Fruit fly (Drosophila melanogaster) whole organism, prepupa: ENCODE data around the gene CG33791.

Experiments
- CG16779 ChIP-seq: fragments of 200-800 bp; sonication (Bioruptor generic); optimal IDR thresholded peaks from 3 replicates; lab custom pipeline; 2017; ENCODE audit warnings: missing biosample characterization, mild to moderate bottlenecking, missing genetic modification characterization
- Eip93F ChIP-seq: fragments of 200-800 bp; sonication (Bioruptor generic); optimal IDR thresholded peaks from 2 replicates; lab custom pipeline; 2016; ENCODE audit warnings: missing biosample characterization, mild to moderate bottlenecking, missing genetic modification characterization
- Lpt ChIP-seq: fragments of 200-800 bp; sonication (Bioruptor generic); optimal IDR thresholded peaks from 3 replicates; lab custom pipeline; 2016; ENCODE audit warnings: missing biosample characterization, missing genetic modification characterization
- Sox15 ChIP-seq: fragments of 200-800 bp; sonication (Bioruptor generic); optimal IDR thresholded peaks from 3 replicates; lab custom pipeline; 2016; ENCODE audit warnings: missing biosample characterization, missing genetic modification characterization
- dac ChIP-seq: fragments of 200-800 bp; sonication (Bioruptor generic); optimal IDR thresholded peaks from 2 replicates; lab custom pipeline; 2017; ENCODE audit warnings: missing biosample characterization, mild to moderate bottlenecking, missing genetic modification characterization
- dsx ChIP-seq: fragments of 200-800 bp; optimal IDR thresholded peaks from 3 replicates; lab custom pipeline; 2019; ENCODE audit warnings: missing biosample characterization, mild to moderate bottlenecking, missing genetic modification characterization, moderate library complexity; ENCODE audit not compliant: poor library complexity, severe bottlenecking
- topi ChIP-seq: fragments of 200-800 bp; sonication (Bioruptor generic); optimal IDR thresholded peaks from 3 replicates; lab custom pipeline; 2016; ENCODE audit warnings: missing biosample characterization, missing genetic modification characterization
- vri ChIP-seq: fragments of 200-800 bp; sonication (Bioruptor generic); optimal IDR thresholded peaks from 3 replicates; lab custom pipeline; 2016; ENCODE audit warnings: missing biosample characterization, mild to moderate bottlenecking, missing genetic modification characterization

DNA sequence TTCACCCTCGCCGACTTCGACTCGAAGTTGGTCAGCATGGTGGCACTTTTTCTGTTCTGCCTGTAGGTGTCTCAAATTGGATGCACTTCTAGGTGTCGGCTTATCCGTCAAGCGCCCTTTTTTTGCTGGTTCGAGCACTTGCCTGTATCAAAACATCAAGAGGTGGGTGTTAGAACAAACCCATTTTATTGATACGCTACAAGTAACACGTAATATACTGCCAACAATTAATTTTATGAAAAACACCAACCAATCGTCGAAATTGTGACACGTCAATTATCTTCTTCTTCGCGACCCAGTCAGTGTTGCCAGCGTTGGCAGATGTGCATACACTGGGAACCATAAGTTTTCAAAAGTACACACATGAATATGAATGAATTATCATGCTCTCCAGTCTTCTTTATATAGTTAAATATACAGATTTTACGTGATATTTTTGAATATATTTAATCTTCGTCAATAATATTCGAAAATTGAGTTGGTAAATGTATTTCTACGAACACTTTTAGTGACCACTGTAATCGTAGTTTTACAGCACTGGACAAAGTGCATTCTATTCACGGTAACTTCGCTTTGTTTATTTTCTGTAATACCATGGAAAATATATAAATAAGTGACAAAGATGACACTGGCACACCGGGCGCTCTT lies 42.3 kb downstream of the CG33791 start, which contains the start of the genes alphaCOP and CG13919:
- TF ChIP-seq topi (GFP tag; lab: Kevin White, UChicago) (peak; percentile 98), dsx (GFP tag; lab: Kevin White, UChicago) (peak; percentile 98), Lpt (GFP tag; lab: Kevin White, UChicago) (peak; percentile 97), Sox15 (GFP tag; lab: Kevin White, UChicago) (peak; percentile 97), vri (GFP tag; lab: Kevin White, UChicago) (no peak), CG16779 (tag; lab: Kevin White, UChicago) (peak; percentile 91), dac (GFP tag; lab: Kevin White, UChicago) (peak; percentile 91), Eip93F (GFP tag; lab: Kevin White, UChicago) (no peak)
